Worm (Caenorhabditis elegans) whole organism, late embryonic: ENCODE measurements around the gene rpl-36.

Experiments used
- ceh-19 ChIP-seq: fragments of 200-800 bp; sonication (Bioruptor generic); optimal IDR thresholded peaks from 2 replicates; lab custom pipeline; 2018; ENCODE audit warnings: mild to moderate bottlenecking, missing genetic modification characterization, missing compliant biosample characterization
- pax-1 ChIP-seq: fragments of 150-350 bp; optimal IDR thresholded peaks from 2 replicates; lab custom pipeline; 2014; ENCODE audit warnings: missing biosample characterization, missing genetic modification characterization
- unc-42 ChIP-seq: sonication (generic microtip); optimal IDR thresholded peaks from 2 replicates; lab custom pipeline; 2016; ENCODE audit warnings: missing genotype, missing genetic modification characterization, missing compliant biosample characterization

DNA sequence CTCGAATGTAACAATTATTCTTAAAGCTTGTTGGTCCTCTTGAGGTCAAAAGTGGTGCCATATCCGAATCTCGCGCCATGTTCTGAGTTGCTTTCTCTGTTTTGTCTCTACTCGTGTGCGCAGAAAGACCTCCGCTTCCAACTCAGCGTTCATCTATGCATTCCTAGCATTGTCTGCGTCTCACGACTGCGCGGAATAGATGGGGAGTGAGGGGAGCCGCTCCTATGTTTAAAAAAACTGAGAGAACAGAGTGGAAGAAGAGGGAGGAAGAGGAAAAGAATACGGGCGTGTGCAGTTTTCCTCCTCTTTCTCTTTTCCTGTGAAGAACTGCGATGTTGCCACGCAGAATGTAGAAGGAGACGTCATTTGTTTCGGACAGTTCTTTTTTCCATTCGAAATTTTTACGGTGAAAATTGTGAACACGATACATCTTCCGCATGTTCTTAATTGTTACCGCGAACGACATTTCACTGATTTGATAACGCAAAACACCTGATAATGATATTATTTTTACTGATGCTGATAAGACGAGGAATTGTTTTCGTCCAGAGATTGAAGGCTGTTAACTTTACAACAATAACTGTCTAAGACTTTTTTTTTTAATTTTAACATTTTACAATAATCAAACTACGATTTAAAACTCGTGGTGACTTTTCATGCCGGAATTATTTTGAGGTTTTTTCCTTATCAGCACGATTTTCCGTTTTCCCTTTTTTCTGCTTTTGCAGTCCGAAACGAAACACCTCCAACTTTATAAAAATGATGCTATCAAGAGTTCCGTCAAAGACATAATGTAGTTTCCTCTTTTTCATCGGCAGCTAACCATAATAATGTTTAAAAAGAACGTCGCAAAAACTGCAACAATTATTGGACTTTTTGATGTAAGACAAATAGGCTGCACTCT, 13.1 kb upstream of the rpl-36 start:
- no peak for TF ChIP-seq ceh-19 (GFP tag; lab: Kevin White, UChicago)
- no peak for TF ChIP-seq unc-42 (tag; lab: Kevin White, UChicago)
- TF ChIP-seq pax-1 (tag; lab: Kevin White, UChicago), result no peak
